Fruit fly (Drosophila melanogaster) whole organism, embryonic: Measurements from ENCODE around the gene CG43293.

Experiments
- Ada2b ChIP-seq: fragments of 200-800 bp; sonication (Bioruptor generic); IDR thresholded peaks from 2 replicates; pipeline ENCODE4 v1.3.6; 2022; ENCODE audit warnings: missing biosample characterization, missing genetic modification characterization
- Antp ChIP-seq: fragments of 200-800 bp; sonication (Bioruptor generic); optimal IDR thresholded peaks from 3 replicates; lab custom pipeline; 2016; ENCODE audit warnings: missing biosample characterization, missing genetic modification characterization
- CG10979 ChIP-seq: fragments of 200-800 bp; sonication (Bioruptor generic); optimal IDR thresholded peaks from 2 replicates; lab custom pipeline; 2018; ENCODE audit warnings: missing biosample characterization, mild to moderate bottlenecking, missing genetic modification characterization, moderate library complexity
- CG12104 ChIP-seq: fragments of 200-800 bp; sonication (Bioruptor generic); optimal IDR thresholded peaks from 3 replicates; lab custom pipeline; 2016; ENCODE audit warnings: missing biosample characterization, missing genetic modification characterization
- CG12155 ChIP-seq: fragments of 200-800 bp; sonication (Bioruptor generic); optimal IDR thresholded peaks from 3 replicates; lab custom pipeline; 2016; ENCODE audit warnings: missing biosample characterization, missing genetic modification characterization
- CG12219 ChIP-seq: fragments of 200-800 bp; sonication (Bioruptor generic); optimal IDR thresholded peaks from 3 replicates; lab custom pipeline; 2018; ENCODE audit warnings: missing biosample characterization, mild to moderate bottlenecking, missing genetic modification characterization
- CG15601 ChIP-seq: fragments of 200-800 bp; sonication (Bioruptor generic); optimal IDR thresholded peaks from 3 replicates; lab custom pipeline; 2019; ENCODE audit warnings: missing biosample characterization, mild to moderate bottlenecking, missing genetic modification characterization, moderate library complexity
- CG16863 ChIP-seq: fragments of 200-800 bp; sonication (Bioruptor generic); optimal IDR thresholded peaks from 3 replicates; lab custom pipeline; 2016; ENCODE audit warnings: missing biosample characterization, missing genetic modification characterization
- CG17361 ChIP-seq: fragments of 200-800 bp; sonication (Bioruptor generic); IDR thresholded peaks from 3 replicates; pipeline ENCODE4 v1.3.6; 2022; ENCODE audit warnings: missing biosample characterization, missing genetic modification characterization
- CG18011 ChIP-seq: fragments of 200-800 bp; sonication (Bioruptor generic); optimal IDR thresholded peaks from 2 replicates; lab custom pipeline; 2017; ENCODE audit warnings: missing biosample characterization, missing genetic modification characterization, mild to moderate bottlenecking, moderate library complexity, missing genotype
- CG2120 ChIP-seq: fragments of 200-800 bp; sonication (Bioruptor generic); optimal IDR thresholded peaks from 3 replicates; lab custom pipeline; 2016; ENCODE audit warnings: missing biosample characterization, missing genetic modification characterization
- CG2199 ChIP-seq: fragments of 200-800 bp; sonication (Bioruptor generic); IDR thresholded peaks from 3 replicates; pipeline ENCODE4 v1.3.6; 2022; ENCODE audit warnings: missing biosample characterization, missing genetic modification characterization
- CG2678 ChIP-seq: fragments of 200-800 bp; sonication (Bioruptor generic); optimal IDR thresholded peaks from 3 replicates; lab custom pipeline; 2019; ENCODE audit warnings: missing biosample characterization, mild to moderate bottlenecking, missing genetic modification characterization, moderate library complexity
- CG31441 ChIP-seq: fragments of 200-800 bp; sonication (Bioruptor generic); IDR thresholded peaks from 2 replicates; pipeline ENCODE4 v1.3.6; 2022; ENCODE audit warnings: missing biosample characterization, missing genetic modification characterization
- CG3163 ChIP-seq: fragments of 200-800 bp; sonication (Bioruptor generic); optimal IDR thresholded peaks from 3 replicates; lab custom pipeline; 2016; ENCODE audit warnings: missing biosample characterization, missing genetic modification characterization
- CG34376 ChIP-seq: fragments of 200-800 bp; sonication (Bioruptor generic); optimal IDR thresholded peaks from 2 replicates; lab custom pipeline; 2018; ENCODE audit warnings: missing biosample characterization, mild to moderate bottlenecking, missing genetic modification characterization
- CG3847 ChIP-seq: fragments of 200-800 bp; sonication (Bioruptor generic); IDR thresholded peaks from 2 replicates; pipeline ENCODE4 v1.3.6; 2022; ENCODE audit warnings: missing biosample characterization, missing genetic modification characterization
- CG5953 ChIP-seq: fragments of 200-800 bp; sonication (Bioruptor generic); IDR thresholded peaks from 2 replicates; pipeline ENCODE4 v1.3.6; 2022; ENCODE audit warnings: missing biosample characterization, missing genetic modification characterization
- CG6813 ChIP-seq: fragments of 200-800 bp; sonication (Bioruptor generic); optimal IDR thresholded peaks from 2 replicates; lab custom pipeline; 2017; ENCODE audit warnings: missing biosample characterization, missing genetic modification characterization, mild to moderate bottlenecking, moderate library complexity, missing genetic modification reagents
- CG8290 ChIP-seq, 3 experiments: fragments of 200-800 bp; sonication (Bioruptor generic); optimal IDR thresholded peaks; 2 replicates each; lab custom pipeline; 2016 to 2019; ENCODE audit warnings: missing biosample characterization in 3 of 3, missing genetic modification characterization in 3 of 3, mild to moderate bottlenecking in 2 of 3, moderate library complexity in 1 of 3
- Chrac-16 ChIP-seq: fragments of 200-800 bp; sonication (Bioruptor generic); optimal IDR thresholded peaks from 3 replicates; lab custom pipeline; 2016; ENCODE audit warnings: missing biosample characterization, missing genetic modification characterization
- Eip74EF ChIP-seq, 2 experiments: fragments of 200-800 bp in 1 of 2; fragments of >200 bp in 1 of 2; sonication (Bioruptor generic) in 1 of 2; optimal IDR thresholded peaks; 2 replicates each; lab custom pipeline; 2017 to 2019; ENCODE audit warnings: missing biosample characterization in 2 of 2, missing genetic modification characterization in 2 of 2, mild to moderate bottlenecking in 1 of 2, moderate library complexity in 1 of 2
- Elba2 ChIP-seq: fragments of 200-800 bp; sonication (Bioruptor generic); optimal IDR thresholded peaks from 3 replicates; lab custom pipeline; 2016; ENCODE audit warnings: missing biosample characterization, missing genetic modification characterization
- HLH4C ChIP-seq: fragments of 200-800 bp; sonication (Bioruptor generic); IDR thresholded peaks from 3 replicates; pipeline ENCODE4 v1.3.6; 2022; ENCODE audit warnings: missing biosample characterization, missing genetic modification characterization; ENCODE audit not compliant: partially characterized antibody
- Hr39 ChIP-seq: fragments of >200 bp; optimal IDR thresholded peaks from 2 replicates; lab custom pipeline; 2017
- Nf-YA ChIP-seq: fragments of 200-800 bp; sonication (Bioruptor generic); IDR thresholded peaks from 2 replicates; pipeline ENCODE4 v1.3.6; 2022; ENCODE audit warnings: missing biosample characterization, missing genetic modification characterization
- abd-A ChIP-seq: fragments of 200-800 bp; sonication (Bioruptor generic); optimal IDR thresholded peaks from 3 replicates; lab custom pipeline; 2019; ENCODE audit warnings: missing biosample characterization, mild to moderate bottlenecking, missing genetic modification characterization, moderate library complexity
- ase ChIP-seq: fragments of 200-800 bp; sonication (Bioruptor generic); IDR thresholded peaks from 3 replicates; pipeline ENCODE4 v1.3.6; 2022; ENCODE audit warnings: missing biosample characterization, missing genetic modification characterization
- ash1 ChIP-seq: fragments of 200-800 bp; sonication (Bioruptor generic); optimal IDR thresholded peaks from 2 replicates; lab custom pipeline; 2018; ENCODE audit warnings: missing biosample characterization, mild to moderate bottlenecking, missing genetic modification characterization
- az2 ChIP-seq: fragments of 200-800 bp; sonication (Bioruptor generic); optimal IDR thresholded peaks from 3 replicates; lab custom pipeline; 2016; ENCODE audit warnings: missing biosample characterization, missing genetic modification characterization
- bsh ChIP-seq, 2 experiments: fragments of 200-800 bp; sonication (Bioruptor generic); optimal IDR thresholded peaks; 2 replicates each; lab custom pipeline; 2017 to 2018; ENCODE audit warnings: mild to moderate bottlenecking in 2 of 2, missing biosample characterization in 2 of 2, missing genetic modification characterization in 2 of 2, moderate library complexity in 1 of 2
- btn ChIP-seq: fragments of 200-800 bp; sonication (Bioruptor generic); optimal IDR thresholded peaks from 2 replicates; lab custom pipeline; 2016; ENCODE audit warnings: missing biosample characterization, missing genetic modification characterization
- chm ChIP-seq: fragments of 200-800 bp; sonication (Bioruptor generic); IDR thresholded peaks from 2 replicates; pipeline ENCODE4 v1.3.6; 2022; ENCODE audit warnings: missing biosample characterization, missing genetic modification characterization
- ci ChIP-seq: fragments of 200-800 bp; sonication (Bioruptor generic); IDR thresholded peaks from 3 replicates; pipeline ENCODE4 v1.3.6; 2022; ENCODE audit warnings: missing biosample characterization, missing genetic modification characterization
- crc ChIP-seq: fragments of 200-800 bp; sonication (Bioruptor generic); optimal IDR thresholded peaks from 2 replicates; lab custom pipeline; 2016; ENCODE audit warnings: missing biosample characterization, missing genetic modification characterization
- en ChIP-seq: fragments of 200-800 bp; sonication (Bioruptor generic); optimal IDR thresholded peaks from 2 replicates; lab custom pipeline; 2016; ENCODE audit warnings: missing biosample characterization, missing genetic modification characterization
- eve ChIP-seq, 2 experiments: fragments of >200 bp; optimal IDR thresholded peaks; 2 replicates each; lab custom pipeline; 2017; ENCODE audit warnings: missing biosample characterization in 2 of 2, missing genetic modification characterization in 2 of 2
- gro ChIP-seq: fragments of 200-800 bp; sonication (Bioruptor generic); optimal IDR thresholded peaks from 2 replicates; lab custom pipeline; 2016; ENCODE audit warnings: missing biosample characterization, missing genetic modification characterization
- h ChIP-seq: fragments of >200 bp; optimal IDR thresholded peaks from 2 replicates; lab custom pipeline; 2017
- ind ChIP-seq: fragments of 200-800 bp; sonication (Bioruptor generic); optimal IDR thresholded peaks from 3 replicates; lab custom pipeline; 2016; ENCODE audit warnings: missing biosample characterization, missing genetic modification characterization
- kay ChIP-seq: fragments of 200-800 bp; sonication (Bioruptor generic); optimal IDR thresholded peaks from 2 replicates; lab custom pipeline; 2016; ENCODE audit warnings: missing biosample characterization, missing genetic modification characterization
- oc ChIP-seq: fragments of 200-800 bp; sonication (Bioruptor generic); optimal IDR thresholded peaks from 2 replicates; lab custom pipeline; 2018; ENCODE audit warnings: missing biosample characterization, mild to moderate bottlenecking, missing genetic modification characterization, moderate library complexity
- peb ChIP-seq: fragments of 200-800 bp; sonication (Bioruptor generic); IDR thresholded peaks from 2 replicates; pipeline ENCODE4 v1.3.6; 2022; ENCODE audit warnings: missing biosample characterization, missing genetic modification characterization
- ranshi ChIP-seq: fragments of 200-800 bp; sonication (Bioruptor generic); IDR thresholded peaks from 2 replicates; pipeline ENCODE4 v1.3.6; 2022; ENCODE audit warnings: missing biosample characterization, missing genetic modification characterization
- sd ChIP-seq: fragments of 200-800 bp; sonication (Bioruptor generic); optimal IDR thresholded peaks from 3 replicates; lab custom pipeline; 2018; ENCODE audit warnings: missing biosample characterization, mild to moderate bottlenecking, missing genetic modification characterization, moderate library complexity
- sens ChIP-seq: fragments of 200-800 bp; sonication (Bioruptor generic); peaks from one replicate; lab custom pipeline; 2016; ENCODE audit warnings: missing biosample characterization, missing genetic modification characterization
- shn ChIP-seq: fragments of 200-800 bp; sonication (Bioruptor generic); optimal IDR thresholded peaks from 3 replicates; lab custom pipeline; 2016; ENCODE audit warnings: missing biosample characterization, missing genetic modification characterization
- ssp ChIP-seq: fragments of 200-800 bp; sonication (Bioruptor generic); IDR thresholded peaks from 2 replicates; pipeline ENCODE4 v1.3.6; 2022; ENCODE audit warnings: missing biosample characterization, missing genetic modification characterization
- tll ChIP-seq, 2 experiments: fragments of 200-800 bp in 1 of 2; fragments of >200 bp in 1 of 2; sonication (Bioruptor generic) in 1 of 2; optimal IDR thresholded peaks; 2 replicates each; lab custom pipeline; 2017 to 2019; ENCODE audit warnings: missing biosample characterization in 2 of 2, missing genetic modification characterization in 2 of 2, mild to moderate bottlenecking in 1 of 2, moderate library complexity in 1 of 2

The CG43293 gene

dm6 chr3L:6181776-6182175, 3.2 kb upstream of the CG43293 start, which contains the start of gene CG10274 (continued):
- TF ChIP-seq crc (GFP tag; lab: Kevin White, UChicago) = peak; percentile 44
- TF ChIP-seq ci (GFP tag; lab: Robert Waterston, UW) = peak; percentile 35; the same call in 1 of the 3 replicates
- peak in 1 of 2 experiments; percentile 44 for TF ChIP-seq tll (GFP tag; optimal IDR thresholded peaks at IDR 0.05; lab: Kevin White, UChicago)
- TF ChIP-seq Elba2 (GFP tag; lab: Kevin White, UChicago) = peak; percentile 50
- peak; percentile 79 for TF ChIP-seq az2 (GFP tag; lab: Kevin White, UChicago)
- peak; percentile 60 for TF ChIP-seq Ada2b (GFP tag; lab: Robert Waterston, UW)
- TF ChIP-seq CG31441 (GFP tag; lab: Robert Waterston, UW) = no peak; the same call in 1 of the 2 replicates
- no peak for TF ChIP-seq oc (tag; lab: Kevin White, UChicago)
- no peak for TF ChIP-seq Hr39
- no peak for TF ChIP-seq CG15601 (tag; lab: Kevin White, UChicago)
- peak; percentile 53 for TF ChIP-seq ssp (GFP tag; lab: Robert Waterston, UW)
- peak; percentile 78 for TF ChIP-seq CG3847 (GFP tag; lab: Robert Waterston, UW)
- TF ChIP-seq abd-A (tag; lab: Kevin White, UChicago) = no peak
- peak; percentile 74 for TF ChIP-seq CG10979 (tag; lab: Kevin White, UChicago)
- TF ChIP-seq Chrac-16 = peak; percentile 85
- TF ChIP-seq CG5953 (GFP tag; lab: Robert Waterston, UW) = no peak
- peak; percentile 64 for TF ChIP-seq CG16863
- TF ChIP-seq CG12155 (GFP tag; lab: Kevin White, UChicago) = peak; percentile 90
- TF ChIP-seq shn (GFP tag; lab: Kevin White, UChicago) = peak; percentile 70
- TF ChIP-seq CG2199 (GFP tag; lab: Robert Waterston, UW) = no peak
- TF ChIP-seq CG12219 = peak; percentile 2
- TF ChIP-seq chm (GFP tag; lab: Robert Waterston, UW) = no peak
- no peak for TF ChIP-seq btn (GFP tag; lab: Kevin White, UChicago)
- no peak for TF ChIP-seq CG2678
- TF ChIP-seq en (GFP tag; lab: Kevin White, UChicago) = no peak
- TF ChIP-seq peb = peak; percentile 48; the same call in 1 of the 2 replicates
- TF ChIP-seq ranshi (GFP tag; lab: Robert Waterston, UW) = peak; percentile 61; the same call in 1 of the 2 replicates

- peak; percentile 75; the same call in 2 of the 3 replicates for TF ChIP-seq CG17361 (GFP tag; lab: Robert Waterston, UW)
- TF ChIP-seq HLH4C (GFP tag; lab: Robert Waterston, UW) = peak; percentile 51; the same call in 2 of the 3 replicates
- no peak for TF ChIP-seq eve (GFP tag; optimal IDR thresholded peaks at IDR 0.05; lab: Kevin White, UChicago)
- TF ChIP-seq Nf-YA (GFP tag; lab: Robert Waterston, UW) = 0 out of 2 replicates have a peak, but pooled peaks have one; percentile 14
- no peak for TF ChIP-seq sd (tag; lab: Kevin White, UChicago)
- no peak for TF ChIP-seq h (lab: Kevin White, UChicago)
- no peak for TF ChIP-seq Eip74EF (GFP tag; optimal IDR thresholded peaks at IDR 0.05; lab: Kevin White, UChicago)
- TF ChIP-seq CG2120 (GFP tag; lab: Kevin White, UChicago) = peak; percentile 79
- peak; percentile 5 for TF ChIP-seq kay (GFP tag; lab: Kevin White, UChicago)
- TF ChIP-seq ase = peak; percentile 67; the same call in 2 of the 3 replicates
- TF ChIP-seq CG34376 (GFP tag; lab: Kevin White, UChicago) = no peak
- TF ChIP-seq ash1 (GFP tag; lab: Kevin White, UChicago) = no peak
- peak; percentile 57 for TF ChIP-seq ind
- TF ChIP-seq Antp (GFP tag; lab: Kevin White, UChicago) = peak; percentile 68
- TF ChIP-seq CG8290 (GFP tag; optimal IDR thresholded peaks at IDR 0.05; lab: Kevin White, UChicago) = peak; percentile 4
- peak in 1 of 2 experiments; percentile 86 for TF ChIP-seq CG8290 (tag; optimal IDR thresholded peaks at IDR 0.05; lab: Kevin White, UChicago)
- TF ChIP-seq CG6813 = no peak
- no peak for TF ChIP-seq gro (GFP tag; lab: Kevin White, UChicago)
- TF ChIP-seq CG12104 (GFP tag; lab: Kevin White, UChicago) = peak; percentile 7
- TF ChIP-seq CG18011 = no peak
- TF ChIP-seq bsh (GFP tag; optimal IDR thresholded peaks at IDR 0.05; lab: Kevin White, UChicago) = peak in 1 of 2 experiments; percentile 55
- TF ChIP-seq sens = peak; percentile 83
- no peak for TF ChIP-seq oc (tag; lab: Kevin White, UChicago)
- TF ChIP-seq CG3163 (GFP tag; lab: Kevin White, UChicago) = no peak
These were observed 4.3 kb downstream of the CG43293 start, which contains the start of the genes D19A and CG7386 for dm6 chr3L:6188995-6189927. TSS of gene D19A (minus strand) at chr3L:6189123. TSS of gene CG7386 (plus strand) at chr3L:6189745.
